Fruit fly (Drosophila melanogaster) Kc167 (cell line): ENCODE measurements around the gene CG6770.

Experiments used
- Myc ChIP-seq: fragments of >200 bp; optimal IDR thresholded peaks from 2 replicates; lab custom pipeline; 2017; ENCODE audit warnings: missing external identifiers
- Sin3A ChIP-seq: fragments of >200 bp; optimal IDR thresholded peaks from 2 replicates; lab custom pipeline; 2018; ENCODE audit warnings: missing external identifiers
- h ChIP-seq: fragments of >200 bp; optimal IDR thresholded peaks from 3 replicates; lab custom pipeline; 2018; ENCODE audit warnings: missing external identifiers
- insv ChIP-seq: fragments of >200 bp; optimal IDR thresholded peaks from 3 replicates; lab custom pipeline; 2018; ENCODE audit warnings: missing external identifiers
- psq ChIP-seq: fragments of >200 bp; optimal IDR thresholded peaks from 2 replicates; lab custom pipeline; 2017; ENCODE audit warnings: missing external identifiers
- ttk ChIP-seq: sonication (Bioruptor generic); optimal IDR thresholded peaks from 2 replicates; lab custom pipeline; 2017; ENCODE audit warnings: missing external identifiers

DNA sequence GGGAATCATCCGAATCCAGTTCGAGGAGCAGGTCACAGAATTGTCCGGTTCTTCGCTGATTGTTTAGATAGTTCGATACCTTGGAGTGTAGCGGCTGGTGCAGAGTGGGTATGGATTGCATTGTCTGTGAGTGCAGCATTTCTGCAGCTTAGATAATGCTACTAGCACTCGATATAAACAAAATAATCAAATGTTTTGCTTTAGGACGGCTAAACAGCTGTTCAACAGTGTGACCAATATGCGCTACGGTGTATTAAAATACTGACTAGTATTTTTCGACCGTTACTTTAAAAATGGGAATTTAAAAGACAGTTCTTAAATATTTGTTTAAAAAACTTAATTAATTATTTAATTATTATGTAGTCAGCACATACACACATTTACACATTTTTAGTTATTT, 2.8 kb upstream of the CG6770 start, which contains the start of gene Plzf:
- TF ChIP-seq psq: no peak
- no peak for TF ChIP-seq Sin3A
- TF ChIP-seq insv (lab: Kevin White, UChicago): no peak
- no peak for TF ChIP-seq h (lab: Kevin White, UChicago)
- TF ChIP-seq ttk (lab: Kevin White, UChicago): no peak
- no peak for TF ChIP-seq Myc (lab: Kevin White, UChicago)
